Worm (Caenorhabditis elegans) whole organism, L4 larva: Measurements from ENCODE around the gene unc-47.
A peak's percentile ranks its signal among the peaks of the same experiment; 100 is the strongest.

Experiments
- F10B5.3 ChIP-seq: sonication (generic microtip); optimal IDR thresholded peaks from 2 replicates; lab custom pipeline; 2016; ENCODE audit warnings: mild to moderate bottlenecking, missing genetic modification characterization, missing compliant biosample characterization
- aha-1 ChIP-seq: fragments of 150-350 bp; peaks from one replicate; lab custom pipeline; 2014; ENCODE audit warnings: missing biosample characterization, missing genetic modification characterization
- attf-4 ChIP-seq: sonication (generic microtip); optimal IDR thresholded peaks from 3 replicates; lab custom pipeline; 2017; ENCODE audit warnings: missing biosample characterization, missing genetic modification characterization
- daf-16 ChIP-seq, 3 experiments: sonication (generic microtip); optimal IDR thresholded peaks; 2 replicates each; lab custom pipeline; 2016 to 2017; ENCODE audit warnings: missing genetic modification characterization in 3 of 3, missing genetic modification reagents in 3 of 3, mild to moderate bottlenecking in 2 of 3, missing compliant biosample characterization in 2 of 3, missing biosample characterization in 1 of 3, moderate library complexity in 1 of 3
- dve-1 ChIP-seq: sonication (generic microtip); optimal IDR thresholded peaks from 2 replicates; lab custom pipeline; 2017; ENCODE audit warnings: antibody characterized with exemption, mild to moderate bottlenecking, missing genetic modification characterization, missing compliant biosample characterization; ENCODE audit not compliant: insufficient read depth
- hif-1 ChIP-seq, 2 experiments: sonication (generic microtip); optimal IDR thresholded peaks; 2 replicates each; lab custom pipeline; 2016 to 2017; ENCODE audit warnings: missing compliant biosample characterization in 2 of 2, missing genetic modification characterization in 2 of 2, missing genetic modification reagents in 2 of 2, missing genotype in 2 of 2, mild to moderate bottlenecking in 1 of 2
- hlh-11 ChIP-seq: fragments of 200-800 bp; sonication (Bioruptor generic); optimal IDR thresholded peaks from 2 replicates; lab custom pipeline; 2018; ENCODE audit warnings: mild to moderate bottlenecking, missing genetic modification characterization, missing compliant biosample characterization
- hlh-30 ChIP-seq: sonication (generic microtip); optimal IDR thresholded peaks from 2 replicates; lab custom pipeline; 2017; ENCODE audit warnings: antibody characterized with exemption, mild to moderate bottlenecking, missing genetic modification characterization, missing compliant biosample characterization; ENCODE audit not compliant: insufficient read depth
- lin-13 ChIP-seq: fragments of 150-350 bp; optimal IDR thresholded peaks from 2 replicates; lab custom pipeline; 2014; ENCODE audit warnings: missing biosample characterization, missing genetic modification reagents, missing genetic modification characterization
- lsy-2 ChIP-seq, 2 experiments: fragments of 150-350 bp in 1 of 2; sonication (generic microtip) in 1 of 2; optimal IDR thresholded peaks; 2 replicates each; lab custom pipeline; 2014 to 2017; ENCODE audit warnings: missing biosample characterization in 2 of 2, missing genetic modification characterization in 2 of 2
- mxl-3 ChIP-seq: fragments of 200-800 bp; sonication (Bioruptor generic); optimal IDR thresholded peaks from 2 replicates; lab custom pipeline; 2018; ENCODE audit warnings: mild to moderate bottlenecking, missing genetic modification characterization, missing compliant biosample characterization
- nhr-28 ChIP-seq: fragments of 150-350 bp; optimal IDR thresholded peaks from 2 replicates; lab custom pipeline; 2014; ENCODE audit warnings: missing biosample characterization, missing genetic modification characterization
- nhr-6 ChIP-seq: fragments of 150-350 bp; optimal IDR thresholded peaks from 2 replicates; lab custom pipeline; 2014; ENCODE audit warnings: missing biosample characterization, missing genetic modification characterization
- pqm-1 ChIP-seq: sonication (generic microtip); optimal IDR thresholded peaks from 2 replicates; lab custom pipeline; 2017; ENCODE audit warnings: missing biosample characterization, missing genetic modification characterization
- tra-1 ChIP-seq: fragments of 200-800 bp; sonication (Bioruptor generic); IDR thresholded peaks from 2 replicates; pipeline ENCODE4 v1.3.6; 2022; ENCODE audit warnings: missing genetic modification reagents, missing genetic modification characterization, missing compliant biosample characterization
- unc-62 ChIP-seq, 3 experiments: fragments of 150-350 bp in 1 of 3; sonication (generic microtip); optimal IDR thresholded peaks in 2 of 3; peaks in 1 of 3; 1 replicate in 1 of 3; 2 replicates in 2 of 3; lab custom pipeline; 2014 to 2017; ENCODE audit warnings: missing biosample characterization in 3 of 3, missing genetic modification characterization in 3 of 3, missing genetic modification reagents in 3 of 3, missing genotype in 1 of 3

Gene unc-47

DNA sequence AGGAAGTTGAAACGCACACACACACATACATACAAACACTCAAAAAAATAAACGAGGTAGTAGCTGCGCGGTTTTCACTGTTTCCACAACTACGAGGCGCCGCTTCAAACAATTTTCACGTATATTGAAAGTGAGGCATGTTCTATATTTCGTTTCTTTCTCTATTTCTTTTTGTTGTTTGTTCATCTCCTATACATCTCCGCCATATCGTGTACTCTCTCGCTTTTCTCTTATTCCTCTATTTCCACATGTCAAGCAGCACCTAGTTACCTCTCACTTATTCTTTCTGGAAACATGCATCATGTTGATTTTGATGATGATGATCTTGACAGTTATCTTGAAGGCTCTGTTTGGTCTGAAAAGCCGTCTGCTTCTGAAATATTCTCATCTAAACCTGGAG is 49.3 kb downstream of the unc-47 start, which contains the start of gene ZK1128.7:
Gene ZK1128.7, plus strand, starts transcription at position 229 of the 400 bp plus-strand sequence.
- TF ChIP-seq lsy-2 (tag; optimal IDR thresholded peaks at IDR 0.05; lab: Kevin White, UChicago) (peak in 1 of 2 experiments; percentile 28), attf-4 (tag; lab: Kevin White, UChicago) (no peak), hlh-30 (tag; lab: Kevin White, UChicago) (peak; percentile 8), lin-13 (no peak), unc-62 (GFP tag; optimal IDR thresholded peaks at IDR 0.05 in 1 of 2; lab: Kevin White, UChicago) (peak in 1 of 2 experiments; percentile 39), unc-62 (tag; optimal IDR thresholded peaks at IDR 0.05; lab: Kevin White, UChicago) (no peak), mxl-3 (GFP tag; lab: Kevin White, UChicago) (peak; percentile 9), aha-1 (tag; lab: Kevin White, UChicago) (peak; percentile 89), dve-1 (tag; lab: Kevin White, UChicago) (peak; percentile 6), hif-1 (tag; optimal IDR thresholded peaks at IDR 0.05; lab: Kevin White, UChicago) (peak in 1 of 2 experiments; percentile 27)

DNA sequence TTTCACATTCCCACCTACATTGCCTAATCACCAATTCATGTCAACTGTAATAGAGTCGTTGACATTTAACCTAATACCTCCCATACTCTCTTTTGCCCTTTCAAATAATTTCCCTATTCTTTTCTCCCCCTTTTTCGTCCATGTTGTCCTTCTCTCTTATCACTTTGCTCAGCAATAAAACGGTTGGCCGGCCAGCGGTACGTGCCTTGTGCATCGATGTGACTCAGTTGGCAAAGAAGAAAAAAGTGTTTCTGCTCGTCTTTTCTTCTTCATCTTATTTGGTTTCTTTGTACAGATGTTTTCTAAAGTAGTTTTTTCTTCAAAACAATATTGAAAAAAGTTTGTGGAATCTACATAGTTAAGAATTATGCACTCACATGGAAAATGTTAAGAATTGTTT is 51.5 kb downstream of the unc-47 start:
- TF ChIP-seq daf-16 (GFP tag; optimal IDR thresholded peaks at IDR 0.05; lab: Kevin White, UChicago), result no peak
- peak; percentile 55 for TF ChIP-seq daf-16 (tag; optimal IDR thresholded peaks at IDR 0.05; lab: Kevin White, UChicago)
- TF ChIP-seq attf-4 (tag; lab: Kevin White, UChicago), result no peak
- peak; percentile 68 for TF ChIP-seq nhr-6 (tag; lab: Kevin White, UChicago)
- TF ChIP-seq unc-62 (GFP tag; optimal IDR thresholded peaks at IDR 0.05 in 1 of 2; lab: Kevin White, UChicago), result peak in 1 of 2 experiments; percentile 3
- TF ChIP-seq unc-62 (tag; optimal IDR thresholded peaks at IDR 0.05; lab: Kevin White, UChicago), result no peak
- peak; percentile 43 for TF ChIP-seq pqm-1 (tag; lab: Kevin White, UChicago)
- TF ChIP-seq dve-1 (tag; lab: Kevin White, UChicago), result peak; percentile 52
- TF ChIP-seq tra-1, result no peak
- peak; percentile 9 for TF ChIP-seq nhr-28 (tag; lab: Kevin White, UChicago)
- no peak for TF ChIP-seq F10B5.3 (tag; lab: Kevin White, UChicago)
- peak; percentile 52 for TF ChIP-seq hlh-11
